Worm (Caenorhabditis elegans): Measurements from ENCODE around the gene fbxa-7.

ce11 chrIII:2294736-2295135, 43.5 kb upstream of the fbxa-7 start:
- TF ChIP-seq pes-1 (GFP tag; IDR thresholded peaks at IDR 0.05) (no peak), scrt-1 (GFP tag; IDR thresholded peaks at IDR 0.05) (no peak), tbx-11 (GFP tag; IDR thresholded peaks at IDR 0.05) (no peak), ama-1 (optimal IDR thresholded peaks at IDR 0.05) (no peak), aly-1 (tag; optimal IDR thresholded peaks at IDR 0.05) (no peak), hmbx-1 (tag; optimal IDR thresholded peaks at IDR 0.05) (no peak), ceh-36 (tag; optimal IDR thresholded peaks at IDR 0.05) (no peak)

Data from whole organism, early embryonic.